Worm (Caenorhabditis elegans) whole organism, young adult: Measurements from ENCODE around the gene C36H8.1.

Source experiments
- F37B4.10 ChIP-seq: fragments of 200-800 bp; sonication (Bioruptor generic); IDR thresholded peaks from 2 replicates; pipeline ENCODE4 v1.3.6; 2022; ENCODE audit warnings: missing genetic modification characterization, missing compliant biosample characterization
- K11D2.4 ChIP-seq: fragments of 200-800 bp; sonication (Bioruptor generic); IDR thresholded peaks from 2 replicates; pipeline ENCODE4 v1.3.6; 2022; ENCODE audit warnings: missing genetic modification reagents, missing genetic modification characterization, missing compliant biosample characterization
- K12H6.12 ChIP-seq: fragments of 200-800 bp; sonication (Bioruptor generic); optimal IDR thresholded peaks from 2 replicates; lab custom pipeline; 2018; ENCODE audit warnings: mild to moderate bottlenecking, missing genetic modification characterization, missing compliant biosample characterization
- T26A5.8 ChIP-seq: sonication (generic microtip); optimal IDR thresholded peaks from 2 replicates; lab custom pipeline; 2016; ENCODE audit warnings: missing genetic modification characterization, missing compliant biosample characterization
- Y53G8AR.9 ChIP-seq: fragments of 200-800 bp; sonication (Bioruptor generic); conservative IDR thresholded peaks from 2 replicates; pipeline ENCODE4 v1.3.6; 2022; ENCODE audit warnings: missing genetic modification reagents, missing genetic modification characterization, missing compliant biosample characterization
- Y95B8A.8 ChIP-seq: fragments of 200-800 bp; sonication (Bioruptor generic); IDR thresholded peaks from 2 replicates; pipeline ENCODE4 v1.3.6; 2022; ENCODE audit warnings: missing genetic modification reagents, missing genetic modification characterization, missing compliant biosample characterization
- ama-1 ChIP-seq, 3 experiments: fragments of 150-350 bp in 1 of 3; sonication (generic microtip) in 2 of 3; optimal IDR thresholded peaks; 2 replicates each; lab custom pipeline; 2014 to 2018; ENCODE audit warnings: missing biosample characterization in 2 of 3, missing genetic modification characterization in 2 of 3, missing genetic modification reagents in 2 of 3
- attf-5 ChIP-seq: fragments of 200-800 bp; sonication (Bioruptor generic); optimal IDR thresholded peaks from 2 replicates; lab custom pipeline; 2018; ENCODE audit warnings: mild to moderate bottlenecking, missing genetic modification characterization, missing compliant biosample characterization
- attf-6 ChIP-seq: fragments of 200-800 bp; sonication (Bioruptor generic); IDR thresholded peaks from 2 replicates; pipeline ENCODE4 v1.3.6; 2022; ENCODE audit warnings: missing genetic modification reagents, missing genetic modification characterization, missing compliant biosample characterization
- bed-2 ChIP-seq: fragments of 200-800 bp; sonication (Bioruptor generic); IDR thresholded peaks from 2 replicates; pipeline ENCODE4 v1.3.6; 2022; ENCODE audit warnings: missing genetic modification reagents, missing genetic modification characterization, missing compliant biosample characterization
- cebp-2 ChIP-seq: fragments of 200-800 bp; sonication (Bioruptor generic); IDR thresholded peaks from 2 replicates; pipeline ENCODE4 v1.3.6; 2022; ENCODE audit warnings: missing genetic modification characterization, missing compliant biosample characterization
- ceh-58 ChIP-seq: fragments of 200-800 bp; sonication (Bioruptor generic); IDR thresholded peaks from 2 replicates; pipeline ENCODE4 v1.3.6; 2022; ENCODE audit warnings: missing genetic modification characterization, missing compliant biosample characterization
- die-1 ChIP-seq: sonication (generic microtip); optimal IDR thresholded peaks from 2 replicates; lab custom pipeline; 2016; ENCODE audit warnings: missing genotype, mild to moderate bottlenecking, missing genetic modification characterization, missing compliant biosample characterization
- dpff-1 ChIP-seq: sonication (generic microtip); optimal IDR thresholded peaks from 2 replicates; lab custom pipeline; 2017; ENCODE audit warnings: mild to moderate bottlenecking, missing genetic modification characterization, missing compliant biosample characterization
- efl-1 ChIP-seq: fragments of 150-350 bp; optimal IDR thresholded peaks from 2 replicates; lab custom pipeline; 2014; ENCODE audit warnings: missing biosample characterization, missing genetic modification reagents, missing genetic modification characterization
- egrh-3 ChIP-seq: fragments of 200-800 bp; sonication (Bioruptor generic); IDR thresholded peaks from 2 replicates; pipeline ENCODE4 v1.3.6; 2022; ENCODE audit warnings: missing genetic modification reagents, missing genetic modification characterization, missing compliant biosample characterization
- him-1 ChIP-seq: sonication (generic microtip); optimal IDR thresholded peaks from 2 replicates; lab custom pipeline; 2016; ENCODE audit warnings: missing genotype, missing genetic modification reagents, missing genetic modification characterization, missing compliant biosample characterization
- hrde-1 ChIP-seq: sonication (generic microtip); optimal IDR thresholded peaks from 2 replicates; lab custom pipeline; 2016; ENCODE audit warnings: missing genetic modification characterization, mild to moderate bottlenecking, missing compliant biosample characterization, moderate library complexity, missing genotype, missing genetic modification reagents, borderline replicate concordance
- let-607 ChIP-seq, 2 experiments: fragments of 200-800 bp in 1 of 2; sonication (Bioruptor generic) in 1 of 2; sonication (generic microtip) in 1 of 2; optimal IDR thresholded peaks; 2 replicates each; lab custom pipeline; 2016 to 2018; ENCODE audit warnings: mild to moderate bottlenecking in 2 of 2, missing compliant biosample characterization in 2 of 2, missing genetic modification characterization in 2 of 2, moderate library complexity in 2 of 2, missing genotype in 1 of 2
- madf-6 ChIP-seq: fragments of 200-800 bp; sonication (Bioruptor generic); IDR thresholded peaks from 2 replicates; pipeline ENCODE4 v1.3.6; 2022; ENCODE audit warnings: missing genetic modification reagents, missing genetic modification characterization, missing compliant biosample characterization
- mes-4 ChIP-seq: sonication (generic microtip); optimal IDR thresholded peaks from 2 replicates; lab custom pipeline; 2016; ENCODE audit warnings: missing genotype, missing genetic modification characterization, missing compliant biosample characterization
- nfya-2 ChIP-seq: fragments of 200-800 bp; sonication (Bioruptor generic); IDR thresholded peaks from 2 replicates; pipeline ENCODE4 v1.3.6; 2022; ENCODE audit warnings: missing genetic modification reagents, missing genetic modification characterization, missing compliant biosample characterization
- nfyb-1 ChIP-seq: fragments of 200-800 bp; sonication (Bioruptor generic); IDR thresholded peaks from 2 replicates; pipeline ENCODE4 v1.3.6; 2022; ENCODE audit warnings: missing genetic modification reagents, missing genetic modification characterization, missing compliant biosample characterization
- nhr-27 ChIP-seq: fragments of 200-800 bp; sonication (Bioruptor generic); optimal IDR thresholded peaks from 2 replicates; lab custom pipeline; 2018; ENCODE audit warnings: mild to moderate bottlenecking, missing genetic modification characterization, moderate library complexity, missing compliant biosample characterization
- snpc-3.4 ChIP-seq: sonication (generic microtip); optimal IDR thresholded peaks from 2 replicates; lab custom pipeline; 2017; ENCODE audit warnings: missing genetic modification characterization, mild to moderate bottlenecking, missing compliant biosample characterization, antibody characterized with exemption, moderate library complexity, missing genotype, missing genetic modification reagents
- snpc-4 ChIP-seq, 5 experiments: fragments of 150-350 bp in 1 of 5; sonication (generic microtip) in 4 of 5; optimal IDR thresholded peaks; 2 replicates each; lab custom pipeline; 2014 to 2018; ENCODE audit warnings: missing genetic modification characterization in 5 of 5, missing biosample characterization in 3 of 5, antibody characterized with exemption in 2 of 5, mild to moderate bottlenecking in 2 of 5, missing compliant biosample characterization in 2 of 5, missing genotype in 2 of 5, moderate library complexity in 2 of 5, missing genetic modification reagents in 1 of 5
- unc-62 ChIP-seq: fragments of 150-350 bp; optimal IDR thresholded peaks from 2 replicates; lab custom pipeline; 2014; ENCODE audit warnings: missing biosample characterization, missing genetic modification reagents, missing genetic modification characterization
- zfh-2 ChIP-seq: fragments of 200-800 bp; sonication (Bioruptor generic); conservative IDR thresholded peaks from 2 replicates; pipeline ENCODE4 v1.3.6; 2022; ENCODE audit warnings: missing genetic modification reagents, missing genetic modification characterization, missing compliant biosample characterization
- ztf-25 ChIP-seq: fragments of 200-800 bp; sonication (Bioruptor generic); IDR thresholded peaks from 2 replicates; pipeline ENCODE4 v1.3.6; 2022; ENCODE audit warnings: missing genetic modification reagents, missing genetic modification characterization, missing compliant biosample characterization
- ztf-3 ChIP-seq: fragments of 200-800 bp; sonication (Bioruptor generic); optimal IDR thresholded peaks from 2 replicates; lab custom pipeline; 2018; ENCODE audit warnings: mild to moderate bottlenecking, missing genetic modification characterization, missing compliant biosample characterization
- ztf-6 ChIP-seq: fragments of 200-800 bp; sonication (Bioruptor generic); IDR thresholded peaks from 2 replicates; pipeline ENCODE4 v1.3.6; 2022; ENCODE audit warnings: missing genetic modification reagents, missing genetic modification characterization, missing compliant biosample characterization

The C36H8.1 gene

ce11 chrIV:12746284-12746683 is 1.7 kb upstream of the C36H8.1 start, which contains the start of gene inx-6:
Gene inx-6, plus strand, starts transcription at chrIV:12746584.
- TF ChIP-seq ceh-58 (GFP tag; lab: Robert Waterston, UW) (no peak), attf-5 (GFP tag; lab: Kevin White, UChicago) (no peak), attf-6 (no peak), dpff-1 (tag; lab: Kevin White, UChicago) (no peak), snpc-3.4 (tag; lab: Kevin White, UChicago) (no peak)

DNA sequence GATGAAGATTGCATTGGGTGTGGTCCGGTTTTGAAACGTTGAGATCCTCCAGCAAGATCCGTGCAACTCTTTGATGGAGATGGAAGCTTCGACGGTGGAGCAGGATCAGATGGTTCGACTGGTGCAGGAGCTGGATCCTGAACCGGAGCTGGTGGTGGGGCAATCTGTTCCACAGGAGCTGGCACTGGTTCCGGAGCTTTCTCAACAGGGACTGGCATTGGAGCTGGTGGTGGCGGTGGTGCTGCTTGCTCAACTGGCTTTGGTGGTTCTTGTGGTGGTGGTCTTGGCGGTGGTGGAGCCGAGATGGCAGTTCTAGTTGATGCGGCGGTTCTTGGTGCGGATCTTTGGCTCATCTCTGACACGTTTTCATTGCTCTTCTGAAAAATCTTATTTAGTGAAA is 933 bp downstream of the C36H8.1 start:
- TF ChIP-seq nhr-27 = no peak
- TF ChIP-seq efl-1 = no peak
- no peak for TF ChIP-seq T26A5.8
- 0 out of 2 replicates have a peak, but pooled peaks have one; percentile 30 for TF ChIP-seq F37B4.10
- TF ChIP-seq K11D2.4 = no peak
- no peak for TF ChIP-seq bed-2
- TF ChIP-seq unc-62 (GFP tag; lab: Kevin White, UChicago) = no peak
- TF ChIP-seq die-1 (tag; lab: Kevin White, UChicago) = no peak
- no peak for TF ChIP-seq let-607 (tag; optimal IDR thresholded peaks at IDR 0.05; lab: Kevin White, UChicago)
- no peak for TF ChIP-seq mes-4 (tag; lab: Kevin White, UChicago)
- peak; percentile 82 for TF ChIP-seq zfh-2 (GFP tag; lab: Robert Waterston, UW)
- TF ChIP-seq egrh-3 = peak; percentile 46; the same call in 1 of the 2 replicates

ce11 chrIV:12741438-12741837 is 3.2 kb downstream of the C36H8.1 start, which contains the start of gene T23F6.5:
Gene T23F6.5, minus strand, starts transcription at chrIV:12741538.
- TF ChIP-seq ztf-25 (GFP tag; lab: Robert Waterston, UW) (no peak), hrde-1 (tag; lab: Kevin White, UChicago) (no peak), K12H6.12 (tag; lab: Kevin White, UChicago) (no peak), snpc-4 (GFP tag; optimal IDR thresholded peaks at IDR 0.05; lab: Kevin White, UChicago) (no peak), snpc-4 (tag; optimal IDR thresholded peaks at IDR 0.05; lab: Kevin White, UChicago) (no peak), attf-6 (no peak), him-1 (tag; lab: Kevin White, UChicago) (no peak), ama-1 (optimal IDR thresholded peaks at IDR 0.05; lab: Kevin White, UChicago) (no peak), ama-1 (GFP tag; optimal IDR thresholded peaks at IDR 0.05; lab: Kevin White, UChicago) (no peak), ztf-3 (GFP tag; lab: Kevin White, UChicago) (no peak)

- TF ChIP-seq ztf-25 (GFP tag; lab: Robert Waterston, UW) = 0 out of 2 replicates have a peak, but pooled peaks have one; percentile 53
- TF ChIP-seq cebp-2 (GFP tag; lab: Robert Waterston, UW) = 0 out of 2 replicates have a peak, but pooled peaks have one; percentile 25
- 0 out of 2 replicates have a peak, but pooled peaks have one; percentile 36 for TF ChIP-seq Y53G8AR.9 (GFP tag; lab: Robert Waterston, UW)
- peak; percentile 4; the same call in 1 of the 2 replicates for TF ChIP-seq nfya-2
- 0 out of 2 replicates have a peak, but pooled peaks have one; percentile 63 for TF ChIP-seq F37B4.10
Measured at ce11 chrIV:12731503-12731902, 13.1 kb downstream of the C36H8.1 start.

ce11 chrIV:12730624-12731023 is 14.0 kb downstream of the C36H8.1 start:
- TF ChIP-seq Y95B8A.8 (GFP tag; lab: Robert Waterston, UW) = peak; percentile 50; the same call in 1 of the 2 replicates
- TF ChIP-seq nfyb-1 (GFP tag; lab: Robert Waterston, UW) = 0 out of 2 replicates have a peak, but pooled peaks have one; percentile 58
- TF ChIP-seq madf-6 (GFP tag; lab: Robert Waterston, UW) = 0 out of 2 replicates have a peak, but pooled peaks have one; percentile 3
- peak; percentile 57; the same call in 1 of the 2 replicates for TF ChIP-seq ztf-6 (GFP tag; lab: Robert Waterston, UW)
